Fruit fly (Drosophila melanogaster) Kc167 (cell line): ENCODE data around the gene CG14551.

Experiments
- Myc ChIP-seq: fragments of >200 bp; optimal IDR thresholded peaks from 2 replicates; lab custom pipeline; 2017; ENCODE audit warnings: missing external identifiers
- Sin3A ChIP-seq: fragments of >200 bp; optimal IDR thresholded peaks from 2 replicates; lab custom pipeline; 2018; ENCODE audit warnings: missing external identifiers
- h ChIP-seq: fragments of >200 bp; optimal IDR thresholded peaks from 3 replicates; lab custom pipeline; 2018; ENCODE audit warnings: missing external identifiers
- insv ChIP-seq: fragments of >200 bp; optimal IDR thresholded peaks from 3 replicates; lab custom pipeline; 2018; ENCODE audit warnings: missing external identifiers
- psq ChIP-seq: fragments of >200 bp; optimal IDR thresholded peaks from 2 replicates; lab custom pipeline; 2017; ENCODE audit warnings: missing external identifiers
- ttk ChIP-seq: sonication (Bioruptor generic); optimal IDR thresholded peaks from 2 replicates; lab custom pipeline; 2017; ENCODE audit warnings: missing external identifiers

Gene CG14551

dm6 chr3R:26062911-26063310, at the start of gene CG14551:
TSS of gene CG14551 (minus strand) at chr3R:26063011.
- TF ChIP-seq Myc (lab: Kevin White, UChicago) (no peak), insv (lab: Kevin White, UChicago) (no peak), Sin3A (lab: Kevin White, UChicago) (no peak), h (lab: Kevin White, UChicago) (no peak), psq (no peak), ttk (no peak)

dm6 chr3R:26108424-26108823, 45.6 kb upstream of the CG14551 start:
- TF ChIP-seq psq (no peak), h (lab: Kevin White, UChicago) (no peak), Myc (lab: Kevin White, UChicago) (no peak), ttk (no peak), insv (lab: Kevin White, UChicago) (no peak), Sin3A (lab: Kevin White, UChicago) (no peak)

dm6 chr3R:26106595-26107152, 43.9 kb upstream of the CG14551 start, which contains the start of gene Cipc:
TSS of gene Cipc (plus strand) at chr3R:26106868.
- TF ChIP-seq ttk (no peak), psq (no peak), Myc (lab: Kevin White, UChicago) (no peak), insv (lab: Kevin White, UChicago) (no peak)

- TF ChIP-seq ttk = no peak
- TF ChIP-seq Sin3A (lab: Kevin White, UChicago) = no peak
- TF ChIP-seq Myc (lab: Kevin White, UChicago) = no peak
- TF ChIP-seq insv (lab: Kevin White, UChicago) = no peak
- no peak for TF ChIP-seq psq
- TF ChIP-seq h (lab: Kevin White, UChicago) = no peak
Observed at dm6 chr3R:26105924-26106494, 43.2 kb upstream of the CG14551 start.

- TF ChIP-seq Myc (lab: Kevin White, UChicago) (no peak), ttk (no peak), h (lab: Kevin White, UChicago) (no peak), insv (lab: Kevin White, UChicago) (no peak), psq (no peak), Sin3A (lab: Kevin White, UChicago) (no peak)
Observed at dm6 chr3R:26105407-26105806, 42.6 kb upstream of the CG14551 start.

DNA sequence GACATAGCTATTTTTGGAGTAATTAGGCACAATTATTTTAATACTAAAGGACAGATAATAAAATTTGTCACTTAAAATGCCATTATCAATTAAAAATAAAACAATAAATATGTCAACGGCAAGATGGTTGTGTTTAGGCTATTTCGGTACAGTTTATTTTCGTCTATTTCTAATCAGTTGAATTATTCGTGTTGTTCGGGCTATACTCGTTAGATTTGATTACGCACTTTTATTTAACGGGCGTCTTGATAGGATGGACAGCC, 42.3 kb upstream of the CG14551 start:
- TF ChIP-seq insv (lab: Kevin White, UChicago) (no peak), Myc (lab: Kevin White, UChicago) (no peak), h (lab: Kevin White, UChicago) (no peak), ttk (no peak), Sin3A (lab: Kevin White, UChicago) (no peak), psq (no peak)

DNA sequence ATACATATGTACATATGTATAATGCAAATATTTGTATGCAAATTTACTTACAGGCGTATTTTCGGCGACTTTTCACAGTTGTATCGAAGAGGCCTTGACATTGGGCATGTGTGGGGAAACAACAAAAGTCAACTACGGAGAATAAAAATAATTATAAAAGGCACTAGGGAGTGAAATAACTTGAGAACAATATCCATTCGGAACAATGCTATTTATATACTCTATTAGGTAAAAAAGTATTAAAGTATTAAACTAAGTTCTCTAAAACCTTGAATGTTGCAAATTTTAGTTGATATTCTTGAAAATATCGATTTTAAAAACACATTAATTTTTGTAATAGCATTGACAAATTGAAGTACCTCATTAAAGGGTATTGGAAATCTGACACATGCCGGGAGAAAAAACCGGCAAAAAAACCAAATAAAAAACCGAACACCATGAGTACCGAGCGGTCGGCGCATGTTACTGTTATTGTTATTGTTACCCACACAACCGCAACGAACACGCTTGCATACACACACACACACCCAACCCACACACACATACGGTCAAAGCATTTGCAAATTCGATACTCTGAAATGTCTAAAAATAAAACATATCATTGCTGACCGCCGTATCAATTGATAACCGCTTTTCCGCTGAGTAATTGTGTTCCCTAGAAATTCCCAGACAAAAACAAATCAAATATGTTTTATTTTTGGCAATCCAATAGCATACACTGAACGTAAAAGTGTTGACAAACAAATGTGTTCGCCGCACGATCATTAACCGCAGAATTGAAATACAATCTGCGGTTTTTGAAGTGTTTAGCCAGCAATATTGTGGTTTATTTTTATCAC, 41.7 kb upstream of the CG14551 start:
- no peak for TF ChIP-seq ttk
- TF ChIP-seq Myc (lab: Kevin White, UChicago) = no peak
- TF ChIP-seq Sin3A (lab: Kevin White, UChicago) = no peak
- no peak for TF ChIP-seq insv (lab: Kevin White, UChicago)
- TF ChIP-seq psq = no peak
- TF ChIP-seq h (lab: Kevin White, UChicago) = no peak

- TF ChIP-seq psq (no peak), insv (lab: Kevin White, UChicago) (no peak), h (lab: Kevin White, UChicago) (no peak)
Observed at dm6 chr3R:26103440-26103839, 40.6 kb upstream of the CG14551 start.

DNA sequence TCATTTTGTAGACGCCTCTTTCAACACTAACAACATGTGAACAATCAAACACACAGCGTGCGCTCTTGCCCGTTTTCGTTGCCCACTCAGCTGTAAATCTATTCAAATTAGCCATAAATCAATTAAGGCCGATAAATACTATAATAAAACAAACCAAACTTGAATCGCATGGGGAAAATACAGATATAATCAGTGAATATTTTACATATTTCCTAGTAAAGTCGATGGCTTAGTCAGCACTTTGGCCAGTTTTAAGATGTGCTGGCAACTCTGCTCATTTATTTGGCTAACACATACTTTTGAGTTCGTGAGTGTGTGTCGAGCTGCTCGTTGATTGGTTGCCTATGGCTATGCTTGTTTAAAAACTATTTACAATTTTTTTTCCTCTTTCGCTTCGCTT, 36.4 kb upstream of the CG14551 start:
- no peak for TF ChIP-seq psq
- TF ChIP-seq ttk = no peak
- TF ChIP-seq Sin3A (lab: Kevin White, UChicago) = no peak
- TF ChIP-seq h (lab: Kevin White, UChicago) = no peak
- no peak for TF ChIP-seq insv (lab: Kevin White, UChicago)
- TF ChIP-seq Myc (lab: Kevin White, UChicago) = no peak

DNA sequence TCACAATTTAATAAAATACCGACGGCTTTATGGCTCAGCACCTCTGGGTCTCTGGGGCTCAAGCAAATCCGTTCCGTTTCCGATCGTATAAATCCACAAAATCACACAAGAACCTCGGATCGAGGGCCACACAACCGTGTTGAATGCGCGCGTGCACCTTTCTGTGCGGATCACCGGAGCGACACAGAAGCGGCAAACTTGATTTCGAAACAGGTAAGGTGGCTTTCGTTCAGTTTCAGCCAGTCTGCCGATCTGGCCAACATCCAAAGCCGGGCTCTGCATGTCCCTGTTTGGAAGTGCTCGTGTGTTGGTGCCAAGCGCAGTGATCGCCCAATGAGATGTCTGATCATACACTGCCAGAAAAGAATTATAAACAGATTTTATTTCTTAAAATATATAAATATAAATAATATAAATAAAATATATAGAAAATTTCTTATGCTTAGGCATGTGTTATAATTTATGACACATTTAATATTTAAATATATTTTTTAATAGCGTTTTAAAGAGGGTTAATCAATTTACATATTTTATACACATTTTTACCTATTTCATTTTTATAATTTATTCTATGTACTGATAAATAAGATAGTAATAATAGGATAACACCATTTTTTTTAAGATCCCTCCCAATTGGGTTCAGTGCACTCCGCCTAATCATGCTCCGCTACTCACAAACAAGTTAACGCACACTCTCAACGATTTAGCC, 35.8 kb upstream of the CG14551 start, which contains the start of gene dysf:
TSS of gene dysf (minus strand) at position 210 of the 709 bp plus-strand sequence.
- TF ChIP-seq ttk (no peak), h (lab: Kevin White, UChicago) (no peak), Sin3A (lab: Kevin White, UChicago) (no peak)

dm6 chr3R:26096192-26096591, 33.4 kb upstream of the CG14551 start:
- TF ChIP-seq h (lab: Kevin White, UChicago) = no peak
- TF ChIP-seq psq = no peak
- no peak for TF ChIP-seq Sin3A (lab: Kevin White, UChicago)
- TF ChIP-seq ttk = no peak

DNA sequence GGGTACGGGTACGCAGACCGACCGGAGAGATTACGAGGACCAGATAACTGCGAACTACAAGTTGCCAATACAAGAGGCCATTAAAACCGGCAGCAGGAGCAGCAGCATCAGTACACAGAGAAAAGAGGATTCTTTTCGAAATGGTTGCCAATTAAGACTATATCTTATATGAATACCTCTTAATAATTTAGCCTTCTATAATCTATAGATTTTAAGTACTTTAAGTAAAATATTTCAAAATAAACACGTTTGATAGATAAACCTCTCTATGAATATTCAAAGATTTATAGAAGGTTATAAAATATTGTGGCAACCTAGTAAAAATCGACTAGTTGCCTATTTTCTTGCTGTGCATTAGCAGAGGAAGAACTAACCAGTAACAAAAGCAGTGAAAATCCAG, 32.7 kb upstream of the CG14551 start:
- TF ChIP-seq h (lab: Kevin White, UChicago) (no peak), insv (lab: Kevin White, UChicago) (no peak), Sin3A (lab: Kevin White, UChicago) (no peak), Myc (lab: Kevin White, UChicago) (no peak), ttk (no peak), psq (no peak)
